Worm (Caenorhabditis elegans) whole organism, L4 larva: ENCODE data around the gene C34H4.5.

Source experiments
- egl-27 ChIP-seq: sonication (generic microtip); optimal IDR thresholded peaks from 3 replicates; lab custom pipeline; 2017; ENCODE audit warnings: missing biosample characterization, missing genetic modification reagents, missing genetic modification characterization
- hlh-11 ChIP-seq: fragments of 200-800 bp; sonication (Bioruptor generic); optimal IDR thresholded peaks from 2 replicates; lab custom pipeline; 2018; ENCODE audit warnings: mild to moderate bottlenecking, missing genetic modification characterization, missing compliant biosample characterization
- lsy-2 ChIP-seq, 2 experiments: fragments of 150-350 bp in 1 of 2; sonication (generic microtip) in 1 of 2; optimal IDR thresholded peaks; 2 replicates each; lab custom pipeline; 2014 to 2017; ENCODE audit warnings: missing biosample characterization in 2 of 2, missing genetic modification characterization in 2 of 2
- mep-1 ChIP-seq: fragments of 150-350 bp; sonication (generic microtip); optimal IDR thresholded peaks from 3 replicates; lab custom pipeline; 2014; ENCODE audit warnings: missing biosample characterization, missing genetic modification characterization
- nhr-11 ChIP-seq: fragments of 150-350 bp; optimal IDR thresholded peaks from 2 replicates; lab custom pipeline; 2014; ENCODE audit warnings: missing biosample characterization, missing genetic modification characterization
- nhr-237 ChIP-seq: sonication (generic microtip); optimal IDR thresholded peaks from 2 replicates; lab custom pipeline; 2017; ENCODE audit warnings: missing biosample characterization, missing genetic modification characterization
- nhr-28 ChIP-seq: fragments of 150-350 bp; optimal IDR thresholded peaks from 2 replicates; lab custom pipeline; 2014; ENCODE audit warnings: missing biosample characterization, missing genetic modification characterization
- nhr-77 ChIP-seq: fragments of 150-350 bp; optimal IDR thresholded peaks from 2 replicates; lab custom pipeline; 2014; ENCODE audit warnings: missing biosample characterization, missing genetic modification characterization
- pha-4 ChIP-seq, 2 experiments: fragments of 150-350 bp in 1 of 2; fragments of 200-800 bp in 1 of 2; sonication (Bioruptor generic) in 1 of 2; IDR thresholded peaks in 1 of 2; optimal IDR thresholded peaks in 1 of 2; 2 replicates each; pipeline versions ENCODE4 v1.3.6 to Lab custom; 2014 to 2022; ENCODE audit warnings: missing genetic modification characterization in 2 of 2, missing genetic modification reagents in 2 of 2, missing biosample characterization in 1 of 2, missing compliant biosample characterization in 1 of 2
- unc-39 ChIP-seq: sonication (generic microtip); optimal IDR thresholded peaks from 2 replicates; lab custom pipeline; 2017; ENCODE audit warnings: missing biosample characterization, missing genetic modification characterization
- unc-62 ChIP-seq, 3 experiments: fragments of 150-350 bp in 1 of 3; sonication (generic microtip); optimal IDR thresholded peaks in 2 of 3; peaks in 1 of 3; 1 replicate in 1 of 3; 2 replicates in 2 of 3; lab custom pipeline; 2014 to 2017; ENCODE audit warnings: missing biosample characterization in 3 of 3, missing genetic modification characterization in 3 of 3, missing genetic modification reagents in 3 of 3, missing genotype in 1 of 3

ce11 chrIV:1516527-1516926 is 33.5 kb downstream of the C34H4.5 start, which contains the start of gene clec-172:
- TF ChIP-seq pha-4 (GFP tag; IDR thresholded peaks at IDR 0.05; lab: Robert Waterston, UW) (no peak), pha-4 (tag; optimal IDR thresholded peaks at IDR 0.05; lab: Kevin White, UChicago) (no peak), egl-27 (tag; lab: Kevin White, UChicago) (no peak), mep-1 (tag; lab: Kevin White, UChicago) (no peak), unc-39 (tag; lab: Kevin White, UChicago) (no peak), unc-62 (GFP tag; optimal IDR thresholded peaks at IDR 0.05 in 1 of 2; lab: Kevin White, UChicago) (peak in 1 of 2 experiments; percentile 24), unc-62 (tag; optimal IDR thresholded peaks at IDR 0.05; lab: Kevin White, UChicago) (no peak), nhr-237 (no peak), lsy-2 (tag; optimal IDR thresholded peaks at IDR 0.05; lab: Kevin White, UChicago) (no peak), nhr-11 (tag; lab: Kevin White, UChicago) (no peak), nhr-77 (tag; lab: Kevin White, UChicago) (no peak), nhr-28 (tag; lab: Kevin White, UChicago) (no peak), hlh-11 (tag; lab: Kevin White, UChicago) (no peak)
